Fruit fly (Drosophila melanogaster) whole organism, embryonic: ENCODE measurements around the gene CG43750.

ENCODE experiments used
- Asciz ChIP-seq: fragments of 200-800 bp; sonication (Bioruptor generic); optimal IDR thresholded peaks from 2 replicates; lab custom pipeline; 2017; ENCODE audit warnings: missing biosample characterization, mild to moderate bottlenecking, missing genetic modification characterization, missing genetic modification reagents
- CG10209 ChIP-seq: fragments of 200-800 bp; sonication (Bioruptor generic); optimal IDR thresholded peaks from 3 replicates; lab custom pipeline; 2017; ENCODE audit warnings: missing biosample characterization, mild to moderate bottlenecking, missing genetic modification characterization, missing genetic modification reagents
- CG12071 ChIP-seq: fragments of 200-800 bp; sonication (Bioruptor generic); optimal IDR thresholded peaks from 3 replicates; lab custom pipeline; 2018; ENCODE audit warnings: missing biosample characterization, mild to moderate bottlenecking, missing genetic modification characterization
- CG14014 ChIP-seq: fragments of 200-800 bp; sonication (Bioruptor generic); IDR thresholded peaks from 2 replicates; pipeline ENCODE4 v1.3.6; 2022; ENCODE audit warnings: missing biosample characterization, missing genetic modification characterization
- CG14965 ChIP-seq: fragments of 200-800 bp; sonication (Bioruptor generic); optimal IDR thresholded peaks from 2 replicates; lab custom pipeline; 2016; ENCODE audit warnings: missing biosample characterization, missing genetic modification characterization, borderline replicate concordance
- CG1603 ChIP-seq: fragments of 200-800 bp; sonication (Bioruptor generic); optimal IDR thresholded peaks from 2 replicates; lab custom pipeline; 2019; ENCODE audit warnings: missing biosample characterization, mild to moderate bottlenecking, missing genetic modification characterization, moderate library complexity
- CG16813 ChIP-seq: fragments of 200-800 bp; sonication (Bioruptor generic); IDR thresholded peaks from 3 replicates; pipeline ENCODE4 v1.3.6; 2022; ENCODE audit warnings: missing biosample characterization, missing genetic modification characterization; ENCODE audit not compliant: partially characterized antibody
- CG16815 ChIP-seq: fragments of 200-800 bp; sonication (Bioruptor generic); optimal IDR thresholded peaks from 3 replicates; lab custom pipeline; 2017; ENCODE audit warnings: missing biosample characterization, mild to moderate bottlenecking, missing genetic modification characterization
- CG2889 ChIP-seq: fragments of 200-800 bp; sonication (Bioruptor generic); IDR thresholded peaks from 3 replicates; pipeline ENCODE4 v1.3.6; 2022; ENCODE audit warnings: missing biosample characterization, missing genetic modification characterization
- CG31365 ChIP-seq: fragments of 200-800 bp; sonication (Bioruptor generic); optimal IDR thresholded peaks from 2 replicates; lab custom pipeline; 2018; ENCODE audit warnings: missing biosample characterization, mild to moderate bottlenecking, missing genetic modification characterization
- CG32532 ChIP-seq: fragments of 200-800 bp; sonication (Bioruptor generic); IDR thresholded peaks from 2 replicates; pipeline ENCODE4 v1.3.6; 2022; ENCODE audit warnings: missing biosample characterization, missing genetic modification characterization
- CG3726 ChIP-seq: fragments of 200-800 bp; sonication (Bioruptor generic); IDR thresholded peaks from 3 replicates; pipeline ENCODE4, ENCODE4 v1.3.6; 2022; ENCODE audit warnings: missing biosample characterization, missing genetic modification characterization
- CG3847 ChIP-seq: fragments of 200-800 bp; sonication (Bioruptor generic); IDR thresholded peaks from 2 replicates; pipeline ENCODE4 v1.3.6; 2022; ENCODE audit warnings: missing biosample characterization, missing genetic modification characterization
- CG4424 ChIP-seq: fragments of 200-800 bp; sonication (Bioruptor generic); optimal IDR thresholded peaks from 3 replicates; lab custom pipeline; 2016; ENCODE audit warnings: missing biosample characterization, missing genetic modification characterization
- CG7372 ChIP-seq: fragments of 200-800 bp; sonication (Bioruptor generic); IDR thresholded peaks from 2 replicates; pipeline ENCODE4 v1.3.6; 2022; ENCODE audit warnings: missing biosample characterization, missing genetic modification characterization
- CG7963 ChIP-seq: fragments of 200-800 bp; sonication (Bioruptor generic); IDR thresholded peaks from 3 replicates; pipeline ENCODE4 v1.3.6; 2022; ENCODE audit warnings: missing biosample characterization, missing genetic modification characterization; ENCODE audit not compliant: partially characterized antibody
- CG8089 ChIP-seq: fragments of 200-800 bp; sonication (Bioruptor generic); optimal IDR thresholded peaks from 3 replicates; lab custom pipeline; 2016; ENCODE audit warnings: missing biosample characterization, missing genetic modification characterization
- CG9797 ChIP-seq: fragments of 200-800 bp; sonication (Bioruptor generic); optimal IDR thresholded peaks from 3 replicates; lab custom pipeline; 2018; ENCODE audit warnings: missing biosample characterization, mild to moderate bottlenecking, missing genetic modification characterization
- Camta ChIP-seq: fragments of 200-800 bp; sonication (Bioruptor generic); optimal IDR thresholded peaks from 2 replicates; lab custom pipeline; 2016; ENCODE audit warnings: missing biosample characterization, missing genetic modification characterization
- D ChIP-seq, 2 experiments: fragments of 200-800 bp in 1 of 2; fragments of >200 bp in 1 of 2; sonication (Bioruptor generic) in 1 of 2; optimal IDR thresholded peaks; 2 replicates in 1 of 2; 3 replicates in 1 of 2; lab custom pipeline; 2017; ENCODE audit warnings: mild to moderate bottlenecking in 1 of 2, missing biosample characterization in 1 of 2, missing genetic modification characterization in 1 of 2, missing genetic modification reagents in 1 of 2
- Dfd ChIP-seq, 2 experiments: fragments of >200 bp; optimal IDR thresholded peaks; 2 replicates each; lab custom pipeline; 2017; ENCODE audit warnings: missing biosample characterization in 2 of 2, missing genetic modification characterization in 2 of 2
- Dp ChIP-seq: fragments of 200-800 bp; sonication (Bioruptor generic); optimal IDR thresholded peaks from 2 replicates; lab custom pipeline; 2018; ENCODE audit warnings: missing biosample characterization, mild to moderate bottlenecking, missing genetic modification characterization, moderate library complexity
- Ets65A ChIP-seq: fragments of 200-800 bp; sonication (Bioruptor generic); peaks from one replicate; lab custom pipeline; 2016; ENCODE audit warnings: missing biosample characterization, missing genetic modification characterization
- Ets97D ChIP-seq: fragments of 200-800 bp; sonication (Bioruptor generic); optimal IDR thresholded peaks from 3 replicates; lab custom pipeline; 2016; ENCODE audit warnings: missing biosample characterization, missing genetic modification characterization
- Hr51 ChIP-seq, 2 experiments: fragments of 200-800 bp; sonication (Bioruptor generic); optimal IDR thresholded peaks; 2 replicates in 1 of 2; 3 replicates in 1 of 2; lab custom pipeline; 2016 to 2018; ENCODE audit warnings: missing biosample characterization in 2 of 2, missing genetic modification characterization in 2 of 2, mild to moderate bottlenecking in 1 of 2, moderate library complexity in 1 of 2
- Jarid2 ChIP-seq: fragments of 200-800 bp; sonication (Bioruptor generic); optimal IDR thresholded peaks from 3 replicates; lab custom pipeline; 2017; ENCODE audit warnings: mild to moderate bottlenecking, missing biosample characterization, missing genetic modification reagents, missing genetic modification characterization
- Kr ChIP-seq: fragments of 200-800 bp; sonication (Bioruptor generic); optimal IDR thresholded peaks from 2 replicates; lab custom pipeline; 2017; ENCODE audit warnings: missing biosample characterization, mild to moderate bottlenecking, missing genetic modification characterization
- MTF-1 ChIP-seq: fragments of 200-800 bp; sonication (Bioruptor generic); optimal IDR thresholded peaks from 2 replicates; lab custom pipeline; 2018; ENCODE audit warnings: missing biosample characterization, mild to moderate bottlenecking, missing genetic modification characterization, borderline replicate concordance
- Sin3A ChIP-seq: fragments of >200 bp; optimal IDR thresholded peaks from 2 replicates; lab custom pipeline; 2018
- Taf1 ChIP-seq: fragments of 200-800 bp; sonication (Bioruptor generic); IDR thresholded peaks from 2 replicates; pipeline ENCODE4 v1.3.6; 2022; ENCODE audit warnings: missing biosample characterization, missing genetic modification characterization
- Trl ChIP-seq, 3 experiments: fragments of >200 bp in 2 of 3; fragments of 200-800 bp in 1 of 3; sonication (Bioruptor generic) in 1 of 3; optimal IDR thresholded peaks; 2 replicates in 1 of 3; 3 replicates in 2 of 3; lab custom pipeline; 2016 to 2017; ENCODE audit warnings: missing biosample characterization in 1 of 3, missing genetic modification characterization in 1 of 3
- Vsx1 ChIP-seq: fragments of 200-800 bp; sonication (Bioruptor generic); optimal IDR thresholded peaks from 2 replicates; lab custom pipeline; 2017; ENCODE audit warnings: missing biosample characterization, mild to moderate bottlenecking, missing genetic modification characterization, missing genetic modification reagents
- cas ChIP-seq: fragments of 200-800 bp; sonication (Bioruptor generic); IDR thresholded peaks from 2 replicates; pipeline ENCODE4 v1.3.6; 2022; ENCODE audit warnings: missing biosample characterization, missing genetic modification characterization
- caup ChIP-seq: fragments of 200-800 bp; sonication (Bioruptor generic); optimal IDR thresholded peaks from 3 replicates; lab custom pipeline; 2017; ENCODE audit warnings: missing biosample characterization, mild to moderate bottlenecking, missing genetic modification characterization, moderate library complexity; ENCODE audit not compliant: severe bottlenecking
- chinmo ChIP-seq: fragments of 200-800 bp; sonication (Bioruptor generic); IDR thresholded peaks from 4 replicates; pipeline ENCODE4 v1.3.6; 2022; ENCODE audit warnings: missing biosample characterization, missing genetic modification characterization; ENCODE audit not compliant: partially characterized antibody
- gro ChIP-seq: fragments of 200-800 bp; sonication (Bioruptor generic); optimal IDR thresholded peaks from 2 replicates; lab custom pipeline; 2016; ENCODE audit warnings: missing biosample characterization, missing genetic modification characterization
- lilli ChIP-seq: fragments of 200-800 bp; sonication (Bioruptor generic); optimal IDR thresholded peaks from 3 replicates; lab custom pipeline; 2016; ENCODE audit warnings: missing biosample characterization, missing genetic modification characterization
- lmd ChIP-seq: fragments of 200-800 bp; sonication (Bioruptor generic); IDR thresholded peaks from 2 replicates; pipeline ENCODE4 v1.3.6; 2022; ENCODE audit warnings: missing biosample characterization, missing genetic modification characterization
- nau ChIP-seq: fragments of 200-800 bp; sonication (Bioruptor generic); optimal IDR thresholded peaks from 3 replicates; lab custom pipeline; 2017; ENCODE audit warnings: missing biosample characterization, mild to moderate bottlenecking, missing genetic modification characterization, missing genetic modification reagents
- nerfin-1 ChIP-seq: fragments of 200-800 bp; sonication (Bioruptor generic); optimal IDR thresholded peaks from 3 replicates; lab custom pipeline; 2019; ENCODE audit warnings: missing biosample characterization, mild to moderate bottlenecking, missing genetic modification characterization, moderate library complexity
- pan ChIP-seq, 4 experiments: fragments of >200 bp in 3 of 4; fragments of 200-800 bp in 1 of 4; sonication (Bioruptor generic) in 1 of 4; optimal IDR thresholded peaks in 3 of 4; IDR thresholded peaks in 1 of 4; 2 replicates each; pipeline versions ENCODE4 v1.3.6 to Lab custom; 2017 to 2022; ENCODE audit warnings: missing biosample characterization in 2 of 4, missing genetic modification characterization in 2 of 4, mixed read lengths in 1 of 4
- pita ChIP-seq: fragments of 200-800 bp; sonication (Bioruptor generic); optimal IDR thresholded peaks from 2 replicates; lab custom pipeline; 2017; ENCODE audit warnings: missing biosample characterization, mild to moderate bottlenecking, missing genetic modification characterization
- seq ChIP-seq: fragments of 200-800 bp; sonication (Bioruptor generic); IDR thresholded peaks from 2 replicates; pipeline ENCODE4 v1.3.6; 2022; ENCODE audit warnings: missing biosample characterization, missing genetic modification characterization
- slou ChIP-seq: fragments of 200-800 bp; sonication (Bioruptor generic); optimal IDR thresholded peaks from 3 replicates; lab custom pipeline; 2016; ENCODE audit warnings: missing biosample characterization, missing genetic modification characterization
- ssp ChIP-seq: fragments of 200-800 bp; sonication (Bioruptor generic); IDR thresholded peaks from 2 replicates; pipeline ENCODE4 v1.3.6; 2022; ENCODE audit warnings: missing biosample characterization, missing genetic modification characterization
- sug ChIP-seq: fragments of 200-800 bp; optimal IDR thresholded peaks from 2 replicates; lab custom pipeline; 2019; ENCODE audit warnings: missing biosample characterization, mild to moderate bottlenecking, missing genetic modification characterization, moderate library complexity
- tgo ChIP-seq: fragments of 200-800 bp; sonication (Bioruptor generic); IDR thresholded peaks from 3 replicates; pipeline ENCODE4 v1.3.6; 2022; ENCODE audit warnings: missing biosample characterization, missing genetic modification characterization
- trem ChIP-seq: fragments of 200-800 bp; optimal IDR thresholded peaks from 3 replicates; lab custom pipeline; 2019; ENCODE audit warnings: missing biosample characterization, mild to moderate bottlenecking, missing genetic modification characterization, moderate library complexity
- twi ChIP-seq: fragments of 200-800 bp; optimal IDR thresholded peaks from 2 replicates; lab custom pipeline; 2019; ENCODE audit warnings: missing biosample characterization, mild to moderate bottlenecking, missing genetic modification characterization, moderate library complexity
- zfh2 ChIP-seq: fragments of 200-800 bp; sonication (Bioruptor generic); optimal IDR thresholded peaks from 2 replicates; lab custom pipeline; 2016; ENCODE audit warnings: missing biosample characterization, missing genetic modification characterization

CG43750 gene

dm6 chr2L:2382971-2383370 lies 7.5 kb downstream of the CG43750 start, which contains the start of gene PIG-Wa (continued):
- no peak for TF ChIP-seq Asciz (GFP tag; lab: Kevin White, UChicago)
- no peak for TF ChIP-seq D (optimal IDR thresholded peaks at IDR 0.05; lab: Kevin White, UChicago)
- TF ChIP-seq D (GFP tag; optimal IDR thresholded peaks at IDR 0.05; lab: Kevin White, UChicago) = no peak
- TF ChIP-seq lmd (GFP tag; lab: Robert Waterston, UW) = no peak
- no peak for TF ChIP-seq lilli (GFP tag; lab: Kevin White, UChicago)
- TF ChIP-seq CG7372 (GFP tag; lab: Robert Waterston, UW) = no peak
- no peak for TF ChIP-seq Kr (GFP tag; lab: Kevin White, UChicago)
- TF ChIP-seq Dp (GFP tag; lab: Kevin White, UChicago) = peak; percentile 91
- no peak for TF ChIP-seq chinmo (GFP tag; lab: Robert Waterston, UW)
- no peak for TF ChIP-seq CG3726 (GFP tag; lab: Robert Waterston, UW)
- TF ChIP-seq CG31365 (tag; lab: Kevin White, UChicago) = no peak
- TF ChIP-seq Vsx1 (GFP tag; lab: Kevin White, UChicago) = no peak
- TF ChIP-seq CG14965 (GFP tag; lab: Kevin White, UChicago) = no peak
- no peak for TF ChIP-seq Camta (GFP tag; lab: Kevin White, UChicago)
- no peak for TF ChIP-seq Jarid2
- TF ChIP-seq CG2889 = no peak
- no peak for TF ChIP-seq sug (tag; lab: Kevin White, UChicago)
- TF ChIP-seq Trl (optimal IDR thresholded peaks at IDR 0.05; lab: Kevin White, UChicago) = no peak
- peak; percentile 5 for TF ChIP-seq Trl (GFP tag; optimal IDR thresholded peaks at IDR 0.05; lab: Kevin White, UChicago)
- no peak for TF ChIP-seq cas (GFP tag; lab: Robert Waterston, UW)
- no peak for TF ChIP-seq pita (GFP tag; lab: Kevin White, UChicago)
- no peak for TF ChIP-seq Dfd (GFP tag; optimal IDR thresholded peaks at IDR 0.05; lab: Kevin White, UChicago)
- no peak for TF ChIP-seq CG4424
- TF ChIP-seq Ets65A (GFP tag; lab: Kevin White, UChicago) = no peak
- TF ChIP-seq CG8089 (GFP tag; lab: Kevin White, UChicago) = no peak
- no peak for TF ChIP-seq Sin3A (lab: Kevin White, UChicago)
- no peak for TF ChIP-seq caup (GFP tag; lab: Kevin White, UChicago)
- TF ChIP-seq Hr51 (GFP tag; optimal IDR thresholded peaks at IDR 0.05; lab: Kevin White, UChicago) = no peak
- TF ChIP-seq CG7963 (GFP tag; lab: Robert Waterston, UW) = no peak
- no peak for TF ChIP-seq zfh2 (GFP tag; lab: Kevin White, UChicago)
- peak; percentile 55; the same call in 2 of the 3 replicates for TF ChIP-seq CG16813
- no peak for TF ChIP-seq nau (GFP tag; lab: Kevin White, UChicago)
- TF ChIP-seq CG14014 (GFP tag; lab: Robert Waterston, UW) = no peak
- no peak for TF ChIP-seq Taf1 (GFP tag; lab: Robert Waterston, UW)
- peak; percentile 56 for TF ChIP-seq CG1603
- TF ChIP-seq tgo (GFP tag; lab: Robert Waterston, UW) = no peak
- TF ChIP-seq MTF-1 (GFP tag; lab: Kevin White, UChicago) = no peak
- peak; percentile 54 for TF ChIP-seq CG3847 (GFP tag; lab: Robert Waterston, UW)
- peak; percentile 80 for TF ChIP-seq nerfin-1 (tag; lab: Kevin White, UChicago)
- no peak for TF ChIP-seq gro (GFP tag; lab: Kevin White, UChicago)
- no peak for TF ChIP-seq pan (optimal IDR thresholded peaks at IDR 0.05; lab: Kevin White, UChicago)
- no peak for TF ChIP-seq pan (GFP tag; optimal IDR thresholded peaks at IDR 0.05 in 1 of 2, IDR thresholded peaks at IDR 0.05 in 1 of 2)
- TF ChIP-seq CG16815 (GFP tag; lab: Kevin White, UChicago) = no peak
- no peak for TF ChIP-seq slou
- TF ChIP-seq ssp = no peak
- no peak for TF ChIP-seq trem (tag; lab: Kevin White, UChicago)
- no peak for TF ChIP-seq seq
- TF ChIP-seq CG10209 (GFP tag; lab: Kevin White, UChicago) = no peak
- no peak for TF ChIP-seq CG32532 (GFP tag; lab: Robert Waterston, UW)
- no peak for TF ChIP-seq CG12071 (GFP tag; lab: Kevin White, UChicago)
- no peak for TF ChIP-seq twi (tag; lab: Kevin White, UChicago)
- TF ChIP-seq Ets97D (GFP tag; lab: Kevin White, UChicago) = peak; percentile 62
- peak; percentile 19 for TF ChIP-seq CG9797 (GFP tag; lab: Kevin White, UChicago)
